Fruit fly (Drosophila melanogaster): ENCODE results near the gene cal1.
A peak's percentile ranks its signal among the peaks of the same experiment; 100 is the strongest.

Gene cal1

dm6 chr3R:17077968-17078417 is 10.1 kb upstream of the cal1 start (continued):
- TF ChIP-seq wdn (GFP tag; IDR thresholded peaks at IDR 0.05) = no peak
- TF ChIP-seq Spps (tag; optimal IDR thresholded peaks at IDR 0.05) = no peak
- no peak for TF ChIP-seq yki (optimal IDR thresholded peaks at IDR 0.05)
- TF ChIP-seq CG4617 (GFP tag; optimal IDR thresholded peaks at IDR 0.05; ENCODE audit: borderline replicate concordance) = no peak
- peak; percentile 17 for TF ChIP-seq CG3281 (GFP tag; optimal IDR thresholded peaks at IDR 0.05)
- peak; percentile 78 for TF ChIP-seq CG7987 (GFP tag; optimal IDR thresholded peaks at IDR 0.05)
- no peak for TF ChIP-seq CG3847 (GFP tag; IDR thresholded peaks at IDR 0.05)
- TF ChIP-seq CG6175 (GFP tag; IDR thresholded peaks at IDR 0.05) = peak; percentile 70; the same call in 1 of the 3 replicates
- peak; percentile 5 for TF ChIP-seq ERR (GFP tag; optimal IDR thresholded peaks at IDR 0.05)
- peak; percentile 24 for TF ChIP-seq Fer1 (GFP tag; optimal IDR thresholded peaks at IDR 0.05)
- peak; percentile 27 for TF ChIP-seq CG13624 (GFP tag; optimal IDR thresholded peaks at IDR 0.05)
- TF ChIP-seq CG3838 (GFP tag; optimal IDR thresholded peaks at IDR 0.05) = no peak
- TF ChIP-seq CG11456 (GFP tag; IDR thresholded peaks at IDR 0.05) = 0 out of 3 replicates have a peak, but pooled peaks have one; percentile 49
- peak; percentile 51; the same call in 1 of the 2 replicates for TF ChIP-seq Bgb (GFP tag; IDR thresholded peaks at IDR 0.05; ENCODE audit: partially characterized antibody)
- no peak for TF ChIP-seq CG1603 (tag; optimal IDR thresholded peaks at IDR 0.05)
- TF ChIP-seq kay (GFP tag; optimal IDR thresholded peaks at IDR 0.05) = no peak
- TF ChIP-seq BtbVII (GFP tag; optimal IDR thresholded peaks at IDR 0.05) = peak; percentile 19
- TF ChIP-seq cwo (GFP tag; optimal IDR thresholded peaks at IDR 0.05) = peak; percentile 79
- TF ChIP-seq CG15479 (GFP tag; optimal IDR thresholded peaks at IDR 0.05) = peak; percentile 77
- no peak for TF ChIP-seq Dll (GFP tag; IDR thresholded peaks at IDR 0.05; ENCODE audit: partially characterized antibody)
- TF ChIP-seq eyg (GFP tag; optimal IDR thresholded peaks at IDR 0.05) = no peak
- peak; percentile 42; the same call in 1 of the 3 replicates for TF ChIP-seq sr (GFP tag; IDR thresholded peaks at IDR 0.05)
- TF ChIP-seq CG8765 (GFP tag; IDR thresholded peaks at IDR 0.05) = no peak
- TF ChIP-seq pnt (GFP tag; optimal IDR thresholded peaks at IDR 0.05) = no peak
- no peak; the same call in 2 of the 3 replicates for TF ChIP-seq CG34422 (GFP tag; IDR thresholded peaks at IDR 0.05)
- 0 out of 2 replicates have a peak, but pooled peaks have one; percentile 5 for TF ChIP-seq sim (GFP tag; IDR thresholded peaks at IDR 0.05)
- TF ChIP-seq cg (GFP tag; optimal IDR thresholded peaks at IDR 0.05) = peak; percentile 84
- TF ChIP-seq Meics (GFP tag; optimal IDR thresholded peaks at IDR 0.05) = no peak
- peak; percentile 20; the same call in 1 of the 2 replicates for TF ChIP-seq unc-4 (GFP tag; IDR thresholded peaks at IDR 0.05; ENCODE audit: partially characterized antibody)
- TF ChIP-seq Doc3 (GFP tag; IDR thresholded peaks at IDR 0.05; ENCODE audit: partially characterized antibody) = 0 out of 3 replicates have a peak, but pooled peaks have one; percentile 17
- peak; percentile 58 for TF ChIP-seq sob (GFP tag; IDR thresholded peaks at IDR 0.05)
- TF ChIP-seq Hmr (GFP tag; optimal IDR thresholded peaks at IDR 0.05) = peak; percentile 19
- TF ChIP-seq B-H2 (GFP tag; optimal IDR thresholded peaks at IDR 0.05) = peak; percentile 38
- TF ChIP-seq CG7357 (GFP tag; IDR thresholded peaks at IDR 0.05) = no peak
- TF ChIP-seq corto (GFP tag; optimal IDR thresholded peaks at IDR 0.05) = no peak
- no peak for TF ChIP-seq pum (GFP tag; optimal IDR thresholded peaks at IDR 0.05)
- no peak for TF ChIP-seq CG11398 (GFP tag; optimal IDR thresholded peaks at IDR 0.05)
- peak; percentile 3 for TF ChIP-seq CG6813 (GFP tag; optimal IDR thresholded peaks at IDR 0.05)
- 0 out of 2 replicates have a peak, but pooled peaks have one; percentile 29 for TF ChIP-seq bbx (GFP tag; IDR thresholded peaks at IDR 0.05; ENCODE audit: partially characterized antibody)
- peak; percentile 82 for TF ChIP-seq MTF-1 (GFP tag; optimal IDR thresholded peaks at IDR 0.05; ENCODE audit: borderline replicate concordance)
- peak; percentile 54 for TF ChIP-seq gro (GFP tag; optimal IDR thresholded peaks at IDR 0.05)
- TF ChIP-seq trh (GFP tag; optimal IDR thresholded peaks at IDR 0.05) = no peak
- TF ChIP-seq CG13894 (tag; optimal IDR thresholded peaks at IDR 0.05) = peak; percentile 70
- TF ChIP-seq Jarid2 (GFP tag; optimal IDR thresholded peaks at IDR 0.05) = peak; percentile 64
- no peak for TF ChIP-seq ham (GFP tag; IDR thresholded peaks at IDR 0.05)
- peak; percentile 84 for TF ChIP-seq twi (tag; optimal IDR thresholded peaks at IDR 0.05)
- TF ChIP-seq CG2678 (tag; optimal IDR thresholded peaks at IDR 0.05) = no peak
- TF ChIP-seq Neu2 (GFP tag; optimal IDR thresholded peaks at IDR 0.05; ENCODE audit: borderline replicate concordance) = no peak
- TF ChIP-seq CG17912 (GFP tag; optimal IDR thresholded peaks at IDR 0.05) = peak; percentile 34
- TF ChIP-seq ci (GFP tag; IDR thresholded peaks at IDR 0.05) = peak; percentile 32; the same call in 2 of the 3 replicates

Data from whole organism, embryonic.